Worm (Caenorhabditis elegans): Measurements from ENCODE around the gene F53B7.4.

- TF ChIP-seq ztf-11 (tag; optimal IDR thresholded peaks at IDR 0.05) (no peak), mab-5 (tag; optimal IDR thresholded peaks at IDR 0.05) (no peak), zag-1 (tag; optimal IDR thresholded peaks at IDR 0.05) (no peak), aly-2 (tag; optimal IDR thresholded peaks at IDR 0.05) (no peak), nhr-11 (tag; optimal IDR thresholded peaks at IDR 0.05) (no peak), Y55F3AM.14 (GFP tag; optimal IDR thresholded peaks at IDR 0.05) (no peak), elt-3 (tag; optimal IDR thresholded peaks at IDR 0.05) (no peak)
These were observed 47.5 kb downstream of the F53B7.4 start, which contains the start of gene F17C11.6 for ce11 chrV:10954832-10955231.

All from whole organism, L2 larva.